Worm (Caenorhabditis elegans) whole organism, dauer: Measurements from ENCODE around the gene cest-13.

Experiments
- unc-62 ChIP-seq: sonication (generic microtip); optimal IDR thresholded peaks from 2 replicates; lab custom pipeline; 2017; ENCODE audit warnings: missing biosample characterization, missing genetic modification reagents, missing genetic modification characterization

The cest-13 gene

DNA sequence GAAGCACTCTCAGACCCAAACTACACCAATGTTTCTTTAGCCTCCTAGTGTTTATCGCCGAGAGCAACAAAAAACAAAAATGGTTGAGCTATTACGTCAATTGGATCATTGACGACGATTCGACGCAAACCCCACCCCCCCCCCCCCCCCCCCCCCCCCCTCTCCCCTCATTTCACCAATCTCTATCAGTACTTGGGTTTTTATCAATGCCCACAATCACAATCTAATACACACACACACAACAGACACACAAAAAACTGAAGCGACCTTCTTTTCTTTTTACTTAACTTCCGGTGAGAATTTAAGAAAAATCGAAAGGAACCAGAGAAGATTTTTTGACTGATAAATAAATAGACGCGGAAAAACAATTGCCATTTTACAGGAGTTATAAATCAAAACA lies 15.5 kb downstream of the cest-13 start:
- no peak for TF ChIP-seq unc-62

DNA sequence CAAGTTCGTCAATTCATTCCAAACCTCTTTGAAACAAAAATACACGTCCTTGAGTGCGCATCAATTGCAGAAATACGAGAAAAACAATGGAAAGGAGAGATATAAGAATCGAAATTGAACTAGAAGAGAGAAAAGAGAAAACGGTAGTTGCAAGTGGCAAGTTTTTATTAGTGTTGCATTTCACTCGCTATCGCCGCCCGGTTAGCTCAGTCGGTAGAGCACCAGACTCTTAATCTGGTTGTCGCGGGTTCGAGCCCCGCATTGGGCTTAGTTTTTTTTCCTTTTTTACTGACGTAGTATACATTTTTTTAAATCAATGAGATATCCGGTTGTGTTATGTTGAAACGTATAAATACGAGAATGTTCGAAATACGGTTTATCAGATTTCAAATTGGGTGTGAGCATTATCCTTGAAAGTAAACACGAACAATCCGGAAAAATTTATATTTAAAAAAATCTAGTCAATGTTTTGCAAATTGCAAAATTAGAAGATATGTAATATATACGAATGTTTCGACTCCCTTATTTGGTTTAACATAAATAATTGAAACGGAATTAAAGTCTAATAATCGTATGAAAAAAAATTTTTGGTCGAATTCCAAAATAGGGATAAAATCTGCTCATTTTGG lies 21.5 kb downstream of the cest-13 start:
- no peak for TF ChIP-seq unc-62

ce11 chrX:13782074-13782462 lies 22.0 kb downstream of the cest-13 start:
- no peak for TF ChIP-seq unc-62

- no peak for TF ChIP-seq unc-62
These were observed 25.2 kb downstream of the cest-13 start, which contains the start of gene F55F3.4 for ce11 chrX:13785268-13785667. Gene F55F3.4, plus strand, starts transcription at chrX:13785568.

ce11 chrX:13790532-13790931 lies 30.5 kb downstream of the cest-13 start, which contains the start of gene ZK1086.3:
Gene ZK1086.3, plus strand, starts transcription at chrX:13790832.
- TF ChIP-seq unc-62, result no peak

- TF ChIP-seq unc-62, result no peak
These were observed 33.5 kb downstream of the cest-13 start, which contains the start of gene ZK1086.2 for ce11 chrX:13793525-13793924. Gene ZK1086.2, minus strand, starts transcription at chrX:13793625.

ce11 chrX:13803246-13803645 lies 43.2 kb downstream of the cest-13 start:
- TF ChIP-seq unc-62, result no peak

DNA sequence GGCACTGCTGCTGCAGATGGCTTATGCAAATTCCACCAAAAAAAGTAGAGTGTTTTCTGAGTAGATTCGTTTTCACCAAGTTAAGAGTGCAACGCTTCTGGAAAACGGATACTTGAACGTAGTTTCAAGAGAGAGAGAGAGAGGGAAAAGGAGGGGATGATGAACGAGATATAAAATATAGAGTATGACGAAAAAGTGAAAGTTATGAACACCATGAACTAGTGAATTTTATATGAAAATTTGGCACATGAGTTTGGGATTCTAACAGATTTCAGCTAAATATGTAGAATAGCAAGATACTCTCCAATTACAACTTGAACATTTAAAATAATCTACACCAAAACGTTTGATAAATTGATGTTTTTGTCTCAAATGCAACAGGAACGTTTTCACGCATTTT lies 49.7 kb downstream of the cest-13 start, which contains the start of gene obr-3:
obr-3 (minus strand) TSS at position 101 of the 400 bp plus-strand sequence.
- TF ChIP-seq unc-62, result no peak

ce11 chrX:13811156-13811555 lies 51.1 kb downstream of the cest-13 start:
- no peak for TF ChIP-seq unc-62

- no peak for TF ChIP-seq unc-62
These were observed 51.9 kb downstream of the cest-13 start for ce11 chrX:13811929-13812328.
